Worm (Caenorhabditis elegans) whole organism, young adult: ENCODE data around the gene nhr-168.

Experiments
- ceh-40 ChIP-seq: fragments of 200-800 bp; sonication (Bioruptor generic); IDR thresholded peaks from 2 replicates; pipeline ENCODE4 v1.3.6; 2022; ENCODE audit warnings: missing genetic modification characterization, missing compliant biosample characterization
- nfyb-1 ChIP-seq: fragments of 200-800 bp; sonication (Bioruptor generic); IDR thresholded peaks from 2 replicates; pipeline ENCODE4 v1.3.6; 2022; ENCODE audit warnings: missing genetic modification reagents, missing genetic modification characterization, missing compliant biosample characterization
- snpc-4 ChIP-seq, 5 experiments: fragments of 150-350 bp in 1 of 5; sonication (generic microtip) in 4 of 5; optimal IDR thresholded peaks; 2 replicates each; lab custom pipeline; 2014 to 2018; ENCODE audit warnings: missing genetic modification characterization in 5 of 5, missing biosample characterization in 3 of 5, antibody characterized with exemption in 2 of 5, mild to moderate bottlenecking in 2 of 5, missing compliant biosample characterization in 2 of 5, missing genotype in 2 of 5, moderate library complexity in 2 of 5, missing genetic modification reagents in 1 of 5

- TF ChIP-seq ceh-40 (GFP tag; lab: Robert Waterston, UW) (no peak), snpc-4 (GFP tag; optimal IDR thresholded peaks at IDR 0.05; lab: Kevin White, UChicago) (no peak), snpc-4 (tag; optimal IDR thresholded peaks at IDR 0.05; lab: Kevin White, UChicago) (no peak), nfyb-1 (GFP tag; lab: Robert Waterston, UW) (no peak)
Measured at ce11 chrV:13320676-13321075, 13.0 kb downstream of the nhr-168 start, which contains the start of gene srh-15.
